Fruit fly (Drosophila melanogaster) whole organism, wandering third instar larva: ENCODE data around the gene AhcyL1.
A peak's percentile ranks its signal among the peaks of the same experiment; 100 is the strongest.

ENCODE experiments used
- Abd-B ChIP-seq: fragments of >200 bp; optimal IDR thresholded peaks from 2 replicates; lab custom pipeline; 2017; ENCODE audit warnings: missing biosample characterization, missing genetic modification characterization
- CG32264 ChIP-seq: fragments of 200-800 bp; sonication (Bioruptor generic); optimal IDR thresholded peaks from 2 replicates; lab custom pipeline; 2016; ENCODE audit warnings: missing biosample characterization, missing genetic modification characterization
- CG9705 ChIP-seq: fragments of 200-800 bp; sonication (Bioruptor generic); optimal IDR thresholded peaks from 2 replicates; lab custom pipeline; 2018; ENCODE audit warnings: missing biosample characterization, mild to moderate bottlenecking, missing genetic modification characterization
- CrebA ChIP-seq: fragments of 200-800 bp; sonication (Bioruptor generic); optimal IDR thresholded peaks from 2 replicates; lab custom pipeline; 2016; ENCODE audit warnings: missing biosample characterization, mild to moderate bottlenecking, missing genetic modification characterization, borderline replicate concordance
- Dfd ChIP-seq: fragments of >200 bp; optimal IDR thresholded peaks from 2 replicates; lab custom pipeline; 2017; ENCODE audit warnings: missing biosample characterization, missing genetic modification characterization
- Dif ChIP-seq: fragments of 200-275, 200-300 bp; sonication (Bioruptor generic); optimal IDR thresholded peaks from 2 replicates; lab custom pipeline; 2018; ENCODE audit warnings: missing biosample characterization, missing genetic modification characterization; ENCODE audit not compliant: partially characterized antibody
- GATAd ChIP-seq: sonication (Bioruptor generic); optimal IDR thresholded peaks from 2 replicates; lab custom pipeline; 2016; ENCODE audit warnings: missing biosample characterization, missing genetic modification characterization
- HLH106 ChIP-seq: fragments of 200-800 bp; optimal IDR thresholded peaks from 3 replicates; lab custom pipeline; 2019; ENCODE audit warnings: missing biosample characterization, mild to moderate bottlenecking, missing genetic modification characterization, moderate library complexity
- Hnf4 ChIP-seq: fragments of 200-800 bp; sonication (Bioruptor generic); optimal IDR thresholded peaks from 2 replicates; lab custom pipeline; 2016; ENCODE audit warnings: missing biosample characterization, mild to moderate bottlenecking, missing genetic modification characterization
- Hr78 ChIP-seq: fragments of >200 bp; optimal IDR thresholded peaks from 2 replicates; lab custom pipeline; 2017; ENCODE audit warnings: missing biosample characterization, missing genetic modification characterization
- Hr83 ChIP-seq: fragments of 200-300 bp; sonication (Bioruptor generic); optimal IDR thresholded peaks from 2 replicates; lab custom pipeline; 2016; ENCODE audit warnings: missing biosample characterization, mild to moderate bottlenecking, missing genetic modification characterization, moderate library complexity; ENCODE audit not compliant: poor library complexity, severe bottlenecking
- Jra ChIP-seq: sonication (Bioruptor generic); optimal IDR thresholded peaks from 2 replicates; lab custom pipeline; 2016; ENCODE audit warnings: missing biosample characterization, missing genetic modification characterization
- Mio ChIP-seq: sonication (Bioruptor generic); optimal IDR thresholded peaks from 2 replicates; lab custom pipeline; 2016; ENCODE audit warnings: missing biosample characterization, missing genetic modification characterization
- Myc ChIP-seq: fragments of >200 bp; optimal IDR thresholded peaks from 2 replicates; lab custom pipeline; 2017
- N ChIP-seq: fragments of >200 bp; optimal IDR thresholded peaks from 2 replicates; lab custom pipeline; 2018; ENCODE audit warnings: missing biosample characterization, missing external identifiers, missing genetic modification characterization
- OdsH ChIP-seq: fragments of 200-800 bp; sonication (Bioruptor generic); optimal IDR thresholded peaks from 2 replicates; lab custom pipeline; 2016; ENCODE audit warnings: missing biosample characterization, mild to moderate bottlenecking, missing genetic modification characterization
- Rel ChIP-seq, 2 experiments: fragments of 200-800 bp; sonication (Bioruptor generic) in 1 of 2; optimal IDR thresholded peaks; 2 replicates in 1 of 2; 3 replicates in 1 of 2; lab custom pipeline; 2016 to 2019; ENCODE audit warnings: mild to moderate bottlenecking in 2 of 2, missing biosample characterization in 2 of 2, missing genetic modification characterization in 2 of 2, moderate library complexity in 1 of 2
- Sp1 ChIP-seq: fragments of 200-800 bp; sonication (Bioruptor generic); optimal IDR thresholded peaks from 3 replicates; lab custom pipeline; 2019; ENCODE audit warnings: missing biosample characterization, mild to moderate bottlenecking, missing genetic modification characterization, moderate library complexity
- Vsx2 ChIP-seq: fragments of 200-300, 225-300 bp; sonication (Bioruptor generic); optimal IDR thresholded peaks from 2 replicates; lab custom pipeline; 2018; ENCODE audit warnings: missing biosample characterization, missing genetic modification characterization; ENCODE audit not compliant: partially characterized antibody
- br ChIP-seq: fragments of 200-800 bp; sonication (Bioruptor generic); optimal IDR thresholded peaks from 2 replicates; lab custom pipeline; 2016; ENCODE audit warnings: missing biosample characterization, missing genetic modification characterization
- brk ChIP-seq: fragments of 200-800 bp; sonication (Bioruptor generic); optimal IDR thresholded peaks from 2 replicates; lab custom pipeline; 2016; ENCODE audit warnings: missing biosample characterization, mild to moderate bottlenecking, missing genetic modification characterization
- dl ChIP-seq, 2 experiments: fragments of 175-275, 200-275 bp in 1 of 2; fragments of 200-275 bp in 1 of 2; sonication (Bioruptor generic); optimal IDR thresholded peaks; lab custom pipeline; 2018; ENCODE audit warnings: mild to moderate bottlenecking in 2 of 2, missing biosample characterization in 2 of 2, missing genetic modification characterization in 2 of 2, moderate library complexity in 2 of 2; ENCODE audit not compliant: partially characterized antibody in 2 of 2, insufficient read depth in 1 of 2
- dmrt93B ChIP-seq: fragments of 200-800 bp; sonication (Bioruptor generic); optimal IDR thresholded peaks from 2 replicates; lab custom pipeline; 2018; ENCODE audit warnings: missing biosample characterization, mild to moderate bottlenecking, missing genetic modification characterization
- dsf ChIP-seq: sonication (Bioruptor generic); optimal IDR thresholded peaks from 2 replicates; lab custom pipeline; 2016; ENCODE audit warnings: missing biosample characterization, missing genetic modification characterization, borderline replicate concordance
- ey ChIP-seq: fragments of 200-800 bp; sonication (Bioruptor generic); optimal IDR thresholded peaks from 2 replicates; lab custom pipeline; 2016; ENCODE audit warnings: missing biosample characterization, missing genetic modification characterization
- foxo ChIP-seq, 2 experiments: fragments of 200-800 bp; sonication (Bioruptor generic); optimal IDR thresholded peaks; 2 replicates in 1 of 2; 3 replicates in 1 of 2; lab custom pipeline; 2016 to 2017; ENCODE audit warnings: missing biosample characterization in 2 of 2, missing genetic modification characterization in 2 of 2
- fru ChIP-seq: fragments of 200-800 bp; sonication (Bioruptor generic); optimal IDR thresholded peaks from 3 replicates; lab custom pipeline; 2016; ENCODE audit warnings: missing biosample characterization, mild to moderate bottlenecking, missing genetic modification characterization
- h ChIP-seq: fragments of 200-800 bp; sonication (Bioruptor generic); optimal IDR thresholded peaks from 3 replicates; lab custom pipeline; 2016; ENCODE audit warnings: missing biosample characterization, mild to moderate bottlenecking, missing genetic modification characterization
- jim ChIP-seq: fragments of 175-275, 200-325 bp; sonication (Bioruptor generic); optimal IDR thresholded peaks from 2 replicates; lab custom pipeline; 2016; ENCODE audit warnings: missing biosample characterization, mild to moderate bottlenecking, missing genetic modification characterization
- lola ChIP-seq: fragments of >200 bp; optimal IDR thresholded peaks from 2 replicates; lab custom pipeline; 2017; ENCODE audit warnings: missing biosample characterization, missing genetic modification characterization
- pan ChIP-seq: fragments of >200 bp; optimal IDR thresholded peaks from 2 replicates; lab custom pipeline; 2017
- psq ChIP-seq: fragments of 200-800 bp; sonication (Bioruptor generic); optimal IDR thresholded peaks from 3 replicates; lab custom pipeline; 2017; ENCODE audit warnings: missing biosample characterization, mild to moderate bottlenecking, missing genetic modification characterization, moderate library complexity
- rgr ChIP-seq: fragments of 200-800 bp; sonication (Bioruptor generic); optimal IDR thresholded peaks from 3 replicates; lab custom pipeline; 2016; ENCODE audit warnings: missing biosample characterization, mild to moderate bottlenecking, missing genetic modification characterization
- sage ChIP-seq: fragments of 200-800 bp; sonication (Bioruptor generic); optimal IDR thresholded peaks from 2 replicates; lab custom pipeline; 2016; ENCODE audit warnings: missing biosample characterization, mild to moderate bottlenecking, missing genetic modification characterization
- sv ChIP-seq: fragments of 200-800 bp; sonication (Bioruptor generic); optimal IDR thresholded peaks from 3 replicates; lab custom pipeline; 2016; ENCODE audit warnings: missing biosample characterization, missing genetic modification characterization
- tai ChIP-seq: sonication (Bioruptor generic); optimal IDR thresholded peaks from 2 replicates; lab custom pipeline; 2016; ENCODE audit warnings: missing biosample characterization, missing genetic modification characterization
- usp ChIP-seq: fragments of >200 bp; optimal IDR thresholded peaks from 2 replicates; lab custom pipeline; 2017; ENCODE audit warnings: missing biosample characterization, missing genetic modification characterization
- woc ChIP-seq: sonication (Bioruptor generic); optimal IDR thresholded peaks from 2 replicates; lab custom pipeline; 2016; ENCODE audit warnings: missing biosample characterization, mild to moderate bottlenecking, missing genetic modification characterization

AhcyL1 gene

dm6 chr3L:2734363-2735160, 37.6 kb downstream of the AhcyL1 start:
- TF ChIP-seq Abd-B (GFP tag; lab: Kevin White, UChicago) (no peak), h (GFP tag; lab: Kevin White, UChicago) (peak; percentile 15), ey (peak; percentile 1), dsf (GFP tag; lab: Kevin White, UChicago) (no peak)
- TF ChIP-seq, all 38 proteins: peak for 2

DNA sequence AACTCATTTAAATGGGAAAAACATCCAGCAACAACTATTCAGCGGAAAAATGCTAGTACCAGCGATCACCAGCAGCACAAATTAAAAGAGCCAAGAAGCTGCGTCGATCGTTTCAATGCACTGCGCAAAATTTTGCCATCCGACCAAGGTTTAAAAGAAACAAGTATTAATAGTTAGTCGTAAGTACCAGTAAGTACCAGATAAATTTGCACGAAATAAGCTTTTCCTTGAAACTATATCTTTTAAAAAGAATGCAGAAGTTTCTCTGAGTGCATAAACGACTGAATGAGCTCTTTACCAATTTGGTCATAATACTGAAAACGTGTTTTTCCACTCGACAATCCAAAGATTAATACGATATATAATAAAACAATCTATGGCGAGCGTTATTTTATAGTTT, 38.9 kb downstream of the AhcyL1 start:
- TF ChIP-seq OdsH (GFP tag; lab: Kevin White, UChicago) (peak; percentile 16), Mio (GFP tag; lab: Kevin White, UChicago) (no peak), dl (GFP tag; optimal IDR thresholded peaks at IDR 0.05; lab: Kevin White, UChicago; ENCODE audit: insufficient read depth in 1 of 2, partially characterized antibody in 2 of 2) (no peak), ey (peak; percentile 44), psq (GFP tag; lab: Kevin White, UChicago) (no peak), CrebA (GFP tag; lab: Kevin White, UChicago) (no peak), Dfd (GFP tag; lab: Kevin White, UChicago) (no peak), pan (no peak), jim (GFP tag; lab: Kevin White, UChicago) (no peak), N (no peak), Myc (lab: Kevin White, UChicago) (no peak), fru (GFP tag; lab: Kevin White, UChicago) (peak; percentile 28), Hnf4 (GFP tag; lab: Kevin White, UChicago) (no peak), CG32264 (GFP tag; lab: Kevin White, UChicago) (no peak), brk (GFP tag; lab: Kevin White, UChicago) (no peak), sv (peak; percentile 44), usp (GFP tag; lab: Kevin White, UChicago) (no peak), dmrt93B (GFP tag; lab: Kevin White, UChicago) (no peak), h (GFP tag; lab: Kevin White, UChicago) (peak; percentile 45), sage (no peak), foxo (GFP tag; optimal IDR thresholded peaks at IDR 0.05; lab: Kevin White, UChicago) (peak in 1 of 2 experiments; percentile 48), HLH106 (tag; lab: Kevin White, UChicago) (no peak), Abd-B (GFP tag; lab: Kevin White, UChicago) (no peak), Dif (no peak), br (GFP tag; lab: Kevin White, UChicago) (peak; percentile 29), CG9705 (GFP tag; lab: Kevin White, UChicago) (no peak), GATAd (GFP tag; lab: Kevin White, UChicago) (no peak), Rel (GFP tag; optimal IDR thresholded peaks at IDR 0.05; lab: Kevin White, UChicago) (no peak), Rel (tag; optimal IDR thresholded peaks at IDR 0.05; lab: Kevin White, UChicago) (no peak), Vsx2 (GFP tag; lab: Kevin White, UChicago) (no peak), Hr78 (GFP tag; lab: Kevin White, UChicago) (no peak), Jra (GFP tag; lab: Kevin White, UChicago) (no peak), lola (GFP tag; lab: Kevin White, UChicago) (no peak), tai (GFP tag; lab: Kevin White, UChicago) (no peak), dsf (GFP tag; lab: Kevin White, UChicago) (no peak), woc (GFP tag; lab: Kevin White, UChicago) (no peak), Sp1 (GFP tag; lab: Kevin White, UChicago) (no peak), Hr83 (GFP tag; lab: Kevin White, UChicago) (no peak), rgr (GFP tag; lab: Kevin White, UChicago) (peak; percentile 28)
